Fruit fly (Drosophila melanogaster) whole organism, wandering third instar larva: ENCODE data around the gene CG33795.
A peak's percentile ranks its signal among the peaks of the same experiment; 100 is the strongest.

Experiments used
- Abd-B ChIP-seq: fragments of >200 bp; optimal IDR thresholded peaks from 2 replicates; lab custom pipeline; 2017; ENCODE audit warnings: missing biosample characterization, missing genetic modification characterization
- CG32264 ChIP-seq: fragments of 200-800 bp; sonication (Bioruptor generic); optimal IDR thresholded peaks from 2 replicates; lab custom pipeline; 2016; ENCODE audit warnings: missing biosample characterization, missing genetic modification characterization
- CG9705 ChIP-seq: fragments of 200-800 bp; sonication (Bioruptor generic); optimal IDR thresholded peaks from 2 replicates; lab custom pipeline; 2018; ENCODE audit warnings: missing biosample characterization, mild to moderate bottlenecking, missing genetic modification characterization
- CrebA ChIP-seq: fragments of 200-800 bp; sonication (Bioruptor generic); optimal IDR thresholded peaks from 2 replicates; lab custom pipeline; 2016; ENCODE audit warnings: missing biosample characterization, mild to moderate bottlenecking, missing genetic modification characterization, borderline replicate concordance
- Dfd ChIP-seq: fragments of >200 bp; optimal IDR thresholded peaks from 2 replicates; lab custom pipeline; 2017; ENCODE audit warnings: missing biosample characterization, missing genetic modification characterization
- Dif ChIP-seq: fragments of 200-275, 200-300 bp; sonication (Bioruptor generic); optimal IDR thresholded peaks from 2 replicates; lab custom pipeline; 2018; ENCODE audit warnings: missing biosample characterization, missing genetic modification characterization; ENCODE audit not compliant: partially characterized antibody
- GATAd ChIP-seq: sonication (Bioruptor generic); optimal IDR thresholded peaks from 2 replicates; lab custom pipeline; 2016; ENCODE audit warnings: missing biosample characterization, missing genetic modification characterization
- HLH106 ChIP-seq: fragments of 200-800 bp; optimal IDR thresholded peaks from 3 replicates; lab custom pipeline; 2019; ENCODE audit warnings: missing biosample characterization, mild to moderate bottlenecking, missing genetic modification characterization, moderate library complexity
- Hnf4 ChIP-seq: fragments of 200-800 bp; sonication (Bioruptor generic); optimal IDR thresholded peaks from 2 replicates; lab custom pipeline; 2016; ENCODE audit warnings: missing biosample characterization, mild to moderate bottlenecking, missing genetic modification characterization
- Hr78 ChIP-seq: fragments of >200 bp; optimal IDR thresholded peaks from 2 replicates; lab custom pipeline; 2017; ENCODE audit warnings: missing biosample characterization, missing genetic modification characterization
- Hr83 ChIP-seq: fragments of 200-300 bp; sonication (Bioruptor generic); optimal IDR thresholded peaks from 2 replicates; lab custom pipeline; 2016; ENCODE audit warnings: missing biosample characterization, mild to moderate bottlenecking, missing genetic modification characterization, moderate library complexity; ENCODE audit not compliant: poor library complexity, severe bottlenecking
- Jra ChIP-seq: sonication (Bioruptor generic); optimal IDR thresholded peaks from 2 replicates; lab custom pipeline; 2016; ENCODE audit warnings: missing biosample characterization, missing genetic modification characterization
- Mio ChIP-seq: sonication (Bioruptor generic); optimal IDR thresholded peaks from 2 replicates; lab custom pipeline; 2016; ENCODE audit warnings: missing biosample characterization, missing genetic modification characterization
- Myc ChIP-seq: fragments of >200 bp; optimal IDR thresholded peaks from 2 replicates; lab custom pipeline; 2017
- N ChIP-seq: fragments of >200 bp; optimal IDR thresholded peaks from 2 replicates; lab custom pipeline; 2018; ENCODE audit warnings: missing biosample characterization, missing external identifiers, missing genetic modification characterization
- OdsH ChIP-seq: fragments of 200-800 bp; sonication (Bioruptor generic); optimal IDR thresholded peaks from 2 replicates; lab custom pipeline; 2016; ENCODE audit warnings: missing biosample characterization, mild to moderate bottlenecking, missing genetic modification characterization
- Rel ChIP-seq, 2 experiments: fragments of 200-800 bp; sonication (Bioruptor generic) in 1 of 2; optimal IDR thresholded peaks; 2 replicates in 1 of 2; 3 replicates in 1 of 2; lab custom pipeline; 2016 to 2019; ENCODE audit warnings: mild to moderate bottlenecking in 2 of 2, missing biosample characterization in 2 of 2, missing genetic modification characterization in 2 of 2, moderate library complexity in 1 of 2
- Sp1 ChIP-seq: fragments of 200-800 bp; sonication (Bioruptor generic); optimal IDR thresholded peaks from 3 replicates; lab custom pipeline; 2019; ENCODE audit warnings: missing biosample characterization, mild to moderate bottlenecking, missing genetic modification characterization, moderate library complexity
- Vsx2 ChIP-seq: fragments of 200-300, 225-300 bp; sonication (Bioruptor generic); optimal IDR thresholded peaks from 2 replicates; lab custom pipeline; 2018; ENCODE audit warnings: missing biosample characterization, missing genetic modification characterization; ENCODE audit not compliant: partially characterized antibody
- br ChIP-seq: fragments of 200-800 bp; sonication (Bioruptor generic); optimal IDR thresholded peaks from 2 replicates; lab custom pipeline; 2016; ENCODE audit warnings: missing biosample characterization, missing genetic modification characterization
- brk ChIP-seq: fragments of 200-800 bp; sonication (Bioruptor generic); optimal IDR thresholded peaks from 2 replicates; lab custom pipeline; 2016; ENCODE audit warnings: missing biosample characterization, mild to moderate bottlenecking, missing genetic modification characterization
- dl ChIP-seq, 2 experiments: fragments of 175-275, 200-275 bp in 1 of 2; fragments of 200-275 bp in 1 of 2; sonication (Bioruptor generic); optimal IDR thresholded peaks; lab custom pipeline; 2018; ENCODE audit warnings: mild to moderate bottlenecking in 2 of 2, missing biosample characterization in 2 of 2, missing genetic modification characterization in 2 of 2, moderate library complexity in 2 of 2; ENCODE audit not compliant: partially characterized antibody in 2 of 2, insufficient read depth in 1 of 2
- dmrt93B ChIP-seq: fragments of 200-800 bp; sonication (Bioruptor generic); optimal IDR thresholded peaks from 2 replicates; lab custom pipeline; 2018; ENCODE audit warnings: missing biosample characterization, mild to moderate bottlenecking, missing genetic modification characterization
- dsf ChIP-seq: sonication (Bioruptor generic); optimal IDR thresholded peaks from 2 replicates; lab custom pipeline; 2016; ENCODE audit warnings: missing biosample characterization, missing genetic modification characterization, borderline replicate concordance
- ey ChIP-seq: fragments of 200-800 bp; sonication (Bioruptor generic); optimal IDR thresholded peaks from 2 replicates; lab custom pipeline; 2016; ENCODE audit warnings: missing biosample characterization, missing genetic modification characterization
- foxo ChIP-seq, 2 experiments: fragments of 200-800 bp; sonication (Bioruptor generic); optimal IDR thresholded peaks; 2 replicates in 1 of 2; 3 replicates in 1 of 2; lab custom pipeline; 2016 to 2017; ENCODE audit warnings: missing biosample characterization in 2 of 2, missing genetic modification characterization in 2 of 2
- fru ChIP-seq: fragments of 200-800 bp; sonication (Bioruptor generic); optimal IDR thresholded peaks from 3 replicates; lab custom pipeline; 2016; ENCODE audit warnings: missing biosample characterization, mild to moderate bottlenecking, missing genetic modification characterization
- h ChIP-seq: fragments of 200-800 bp; sonication (Bioruptor generic); optimal IDR thresholded peaks from 3 replicates; lab custom pipeline; 2016; ENCODE audit warnings: missing biosample characterization, mild to moderate bottlenecking, missing genetic modification characterization
- jim ChIP-seq: fragments of 175-275, 200-325 bp; sonication (Bioruptor generic); optimal IDR thresholded peaks from 2 replicates; lab custom pipeline; 2016; ENCODE audit warnings: missing biosample characterization, mild to moderate bottlenecking, missing genetic modification characterization
- lola ChIP-seq: fragments of >200 bp; optimal IDR thresholded peaks from 2 replicates; lab custom pipeline; 2017; ENCODE audit warnings: missing biosample characterization, missing genetic modification characterization
- pan ChIP-seq: fragments of >200 bp; optimal IDR thresholded peaks from 2 replicates; lab custom pipeline; 2017
- psq ChIP-seq: fragments of 200-800 bp; sonication (Bioruptor generic); optimal IDR thresholded peaks from 3 replicates; lab custom pipeline; 2017; ENCODE audit warnings: missing biosample characterization, mild to moderate bottlenecking, missing genetic modification characterization, moderate library complexity
- rgr ChIP-seq: fragments of 200-800 bp; sonication (Bioruptor generic); optimal IDR thresholded peaks from 3 replicates; lab custom pipeline; 2016; ENCODE audit warnings: missing biosample characterization, mild to moderate bottlenecking, missing genetic modification characterization
- sage ChIP-seq: fragments of 200-800 bp; sonication (Bioruptor generic); optimal IDR thresholded peaks from 2 replicates; lab custom pipeline; 2016; ENCODE audit warnings: missing biosample characterization, mild to moderate bottlenecking, missing genetic modification characterization
- sv ChIP-seq: fragments of 200-800 bp; sonication (Bioruptor generic); optimal IDR thresholded peaks from 3 replicates; lab custom pipeline; 2016; ENCODE audit warnings: missing biosample characterization, missing genetic modification characterization
- tai ChIP-seq: sonication (Bioruptor generic); optimal IDR thresholded peaks from 2 replicates; lab custom pipeline; 2016; ENCODE audit warnings: missing biosample characterization, missing genetic modification characterization
- usp ChIP-seq: fragments of >200 bp; optimal IDR thresholded peaks from 2 replicates; lab custom pipeline; 2017; ENCODE audit warnings: missing biosample characterization, missing genetic modification characterization
- woc ChIP-seq: sonication (Bioruptor generic); optimal IDR thresholded peaks from 2 replicates; lab custom pipeline; 2016; ENCODE audit warnings: missing biosample characterization, mild to moderate bottlenecking, missing genetic modification characterization

The CG33795 gene

DNA sequence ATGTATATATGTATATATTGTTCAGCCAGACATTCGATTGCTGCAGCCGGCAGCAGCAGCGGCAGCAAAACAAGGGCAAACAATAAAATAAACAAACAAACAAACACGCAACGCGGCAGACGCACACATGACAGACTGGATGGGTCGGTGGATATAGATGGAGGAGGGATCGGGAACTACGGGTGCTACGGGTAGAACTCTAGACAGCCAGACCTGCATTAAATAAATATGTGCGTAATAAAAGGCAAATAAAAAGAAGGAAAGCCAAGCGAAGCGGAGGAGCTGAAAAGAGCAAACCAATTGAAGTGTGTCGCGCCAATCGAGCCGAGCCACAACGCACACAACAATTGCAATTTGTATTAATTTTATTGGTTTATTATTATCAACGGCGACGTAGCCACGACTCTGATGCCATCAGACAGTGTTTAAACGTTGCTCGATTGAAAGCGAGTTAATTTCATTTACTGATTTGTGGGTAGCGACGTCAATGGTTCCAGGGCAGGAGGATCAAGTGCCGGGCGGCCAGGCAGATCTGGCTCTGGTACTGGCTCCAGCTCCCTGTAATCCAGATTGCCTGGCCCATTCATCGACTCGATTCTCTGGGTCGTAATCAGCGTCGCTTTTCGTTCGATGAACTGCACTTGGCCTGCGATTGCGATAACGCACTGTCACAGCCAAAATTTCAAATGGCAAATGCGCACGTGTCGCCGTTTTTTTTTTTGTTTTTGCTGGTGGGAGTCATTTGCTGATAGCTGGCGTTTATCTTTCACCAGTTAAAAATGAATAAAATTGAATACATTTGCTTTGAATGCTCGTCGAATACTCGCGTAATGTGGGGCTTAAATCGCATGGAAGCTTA, 22.9 kb upstream of the CG33795 start:
- TF ChIP-seq Dif (GFP tag; lab: Kevin White, UChicago) (peak; percentile 20), h (peak; percentile 84), ey (peak; percentile 42), GATAd (GFP tag; lab: Kevin White, UChicago) (no peak), sv (GFP tag; lab: Kevin White, UChicago) (no peak), dsf (GFP tag; lab: Kevin White, UChicago) (peak; percentile 43), Vsx2 (GFP tag; lab: Kevin White, UChicago) (no peak), Hr83 (GFP tag; lab: Kevin White, UChicago) (peak; percentile 88), Jra (GFP tag; lab: Kevin White, UChicago) (peak; percentile 45), br (peak; percentile 68), Hr78 (GFP tag; lab: Kevin White, UChicago) (no peak), psq (GFP tag; lab: Kevin White, UChicago) (peak; percentile 79), jim (peak; percentile 45), lola (GFP tag; lab: Kevin White, UChicago) (no peak), Abd-B (GFP tag; lab: Kevin White, UChicago) (no peak), foxo (GFP tag; optimal IDR thresholded peaks at IDR 0.05; lab: Kevin White, UChicago) (peak in 1 of 2 experiments; percentile 58), tai (GFP tag; lab: Kevin White, UChicago) (peak; percentile 76), rgr (peak; percentile 81), Sp1 (GFP tag; lab: Kevin White, UChicago) (peak; percentile 69), Mio (GFP tag; lab: Kevin White, UChicago) (peak; percentile 20), sage (GFP tag; lab: Kevin White, UChicago) (peak; percentile 33), Rel (GFP tag; optimal IDR thresholded peaks at IDR 0.05; lab: Kevin White, UChicago) (no peak), Rel (tag; optimal IDR thresholded peaks at IDR 0.05; lab: Kevin White, UChicago) (peak; percentile 23), OdsH (GFP tag; lab: Kevin White, UChicago) (peak; percentile 81), CG9705 (peak; percentile 53), dmrt93B (GFP tag; lab: Kevin White, UChicago) (peak; percentile 48), HLH106 (tag; lab: Kevin White, UChicago) (peak; percentile 42), usp (no peak), N (no peak), Myc (no peak), Dfd (GFP tag; lab: Kevin White, UChicago) (no peak), brk (peak; percentile 4), dl (GFP tag; optimal IDR thresholded peaks at IDR 0.05; lab: Kevin White, UChicago; ENCODE audit: insufficient read depth in 1 of 2, partially characterized antibody in 2 of 2) (no peak), pan (lab: Kevin White, UChicago) (no peak), CG32264 (GFP tag; lab: Kevin White, UChicago) (peak; percentile 42), woc (GFP tag; lab: Kevin White, UChicago) (peak; percentile 60), CrebA (GFP tag; lab: Kevin White, UChicago) (peak; percentile 62), fru (GFP tag; lab: Kevin White, UChicago) (peak; percentile 77), Hnf4 (GFP tag; lab: Kevin White, UChicago) (peak; percentile 56)
